Fruit fly (Drosophila melanogaster) whole organism, embryonic: ENCODE results near the gene Cp18.

Source experiments
- ATbp ChIP-seq: fragments of 200-800 bp; sonication (Bioruptor generic); optimal IDR thresholded peaks from 2 replicates; lab custom pipeline; 2017; ENCODE audit warnings: missing biosample characterization, mild to moderate bottlenecking, missing genetic modification characterization, missing genetic modification reagents
- CG11504 ChIP-seq: fragments of 200-800 bp; sonication (Bioruptor generic); optimal IDR thresholded peaks from 3 replicates; lab custom pipeline; 2019; ENCODE audit warnings: missing biosample characterization, mild to moderate bottlenecking, missing genetic modification characterization, moderate library complexity
- CG12219 ChIP-seq: fragments of 200-800 bp; sonication (Bioruptor generic); optimal IDR thresholded peaks from 3 replicates; lab custom pipeline; 2018; ENCODE audit warnings: missing biosample characterization, mild to moderate bottlenecking, missing genetic modification characterization
- CG1233 ChIP-seq: fragments of 200-800 bp; sonication (Bioruptor generic); optimal IDR thresholded peaks from 4 replicates; lab custom pipeline; 2018; ENCODE audit warnings: missing biosample characterization, mild to moderate bottlenecking, missing genetic modification characterization
- CG13296 ChIP-seq: fragments of 200-800 bp; sonication (Bioruptor generic); optimal IDR thresholded peaks from 3 replicates; lab custom pipeline; 2018; ENCODE audit warnings: missing biosample characterization, mild to moderate bottlenecking, missing genetic modification characterization
- CG15011 ChIP-seq: fragments of 200-800 bp; sonication (Bioruptor generic); optimal IDR thresholded peaks from 3 replicates; lab custom pipeline; 2018; ENCODE audit warnings: missing biosample characterization, mild to moderate bottlenecking, missing genetic modification characterization
- CG16779 ChIP-seq: fragments of 200-800 bp; sonication (Bioruptor generic); IDR thresholded peaks from 2 replicates; pipeline ENCODE4 v1.3.6; 2022; ENCODE audit warnings: missing biosample characterization, missing genetic modification characterization
- CG16813 ChIP-seq: fragments of 200-800 bp; sonication (Bioruptor generic); IDR thresholded peaks from 3 replicates; pipeline ENCODE4 v1.3.6; 2022; ENCODE audit warnings: missing biosample characterization, missing genetic modification characterization; ENCODE audit not compliant: partially characterized antibody
- CG16815 ChIP-seq: fragments of 200-800 bp; sonication (Bioruptor generic); optimal IDR thresholded peaks from 3 replicates; lab custom pipeline; 2017; ENCODE audit warnings: missing biosample characterization, mild to moderate bottlenecking, missing genetic modification characterization
- CG31441 ChIP-seq: fragments of 200-800 bp; sonication (Bioruptor generic); IDR thresholded peaks from 2 replicates; pipeline ENCODE4 v1.3.6; 2022; ENCODE audit warnings: missing biosample characterization, missing genetic modification characterization
- CG33213 ChIP-seq: fragments of 200-800 bp; sonication (Bioruptor generic); optimal IDR thresholded peaks from 3 replicates; lab custom pipeline; 2016; ENCODE audit warnings: missing biosample characterization, missing genetic modification characterization
- CG4730 ChIP-seq: fragments of 200-800 bp; sonication (Bioruptor generic); IDR thresholded peaks from 2 replicates; pipeline ENCODE4 v1.3.6; 2022; ENCODE audit warnings: missing biosample characterization, missing genetic modification characterization
- CG6765 ChIP-seq: fragments of 200-800 bp; sonication (Bioruptor generic); optimal IDR thresholded peaks from 3 replicates; lab custom pipeline; 2017; ENCODE audit warnings: missing biosample characterization, mild to moderate bottlenecking, missing genetic modification characterization
- CG6854 ChIP-seq: fragments of 200-800 bp; sonication (Bioruptor generic); optimal IDR thresholded peaks from 3 replicates; lab custom pipeline; 2017; ENCODE audit warnings: missing biosample characterization, mild to moderate bottlenecking, missing genetic modification characterization
- CG7556 ChIP-seq: fragments of 200-800 bp; sonication (Bioruptor generic); optimal IDR thresholded peaks from 2 replicates; lab custom pipeline; 2017; ENCODE audit warnings: missing biosample characterization, mild to moderate bottlenecking, missing genetic modification characterization
- CG7745 ChIP-seq: fragments of 200-800 bp; sonication (Bioruptor generic); optimal IDR thresholded peaks from 2 replicates; lab custom pipeline; 2018; ENCODE audit warnings: missing biosample characterization, mild to moderate bottlenecking, missing genetic modification characterization, moderate library complexity
- CG7786 ChIP-seq: fragments of 200-800 bp; sonication (Bioruptor generic); optimal IDR thresholded peaks from 2 replicates; lab custom pipeline; 2016; ENCODE audit warnings: missing biosample characterization, missing genetic modification characterization
- CG8478 ChIP-seq: fragments of >200 bp; optimal IDR thresholded peaks from 2 replicates; lab custom pipeline; 2018
- CTCF ChIP-seq: fragments of 200-800 bp; sonication (Bioruptor generic); optimal IDR thresholded peaks from 2 replicates; lab custom pipeline; 2017; ENCODE audit warnings: missing biosample characterization, mild to moderate bottlenecking, missing genetic modification characterization, moderate library complexity
- Chrac-16 ChIP-seq: fragments of 200-800 bp; sonication (Bioruptor generic); optimal IDR thresholded peaks from 3 replicates; lab custom pipeline; 2016; ENCODE audit warnings: missing biosample characterization, missing genetic modification characterization
- Dbx ChIP-seq: fragments of 200-800 bp; sonication (Bioruptor generic); IDR thresholded peaks from 3 replicates; pipeline ENCODE4 v1.3.6; 2022; ENCODE audit warnings: missing biosample characterization, missing genetic modification characterization
- Dll ChIP-seq: fragments of 200-800 bp; sonication (Bioruptor generic); IDR thresholded peaks from 4 replicates; pipeline ENCODE4 v1.3.6; 2022; ENCODE audit warnings: missing biosample characterization, missing genetic modification characterization; ENCODE audit not compliant: partially characterized antibody
- Drgx ChIP-seq: fragments of 200-800 bp; sonication (Bioruptor generic); IDR thresholded peaks from 2 replicates; pipeline ENCODE4 v1.3.6; 2022; ENCODE audit warnings: missing biosample characterization, missing genetic modification characterization
- Kr ChIP-seq: fragments of 200-800 bp; sonication (Bioruptor generic); optimal IDR thresholded peaks from 2 replicates; lab custom pipeline; 2017; ENCODE audit warnings: missing biosample characterization, mild to moderate bottlenecking, missing genetic modification characterization
- Med ChIP-seq: fragments of 200-800 bp; sonication (Bioruptor generic); peaks from one replicate; lab custom pipeline; 2016; ENCODE audit warnings: missing biosample characterization, missing genetic modification characterization, mild to moderate bottlenecking, inconsistent platforms, moderate library complexity
- Mes4 ChIP-seq: fragments of 200-800 bp; sonication (Bioruptor generic); optimal IDR thresholded peaks from 2 replicates; lab custom pipeline; 2016; ENCODE audit warnings: missing biosample characterization, missing genetic modification characterization
- NfI ChIP-seq: fragments of 200-800 bp; sonication (Bioruptor generic); optimal IDR thresholded peaks from 3 replicates; lab custom pipeline; 2018; ENCODE audit warnings: missing biosample characterization, mild to moderate bottlenecking, missing genetic modification characterization, moderate library complexity
- Rx ChIP-seq: fragments of 200-800 bp; sonication (Bioruptor generic); IDR thresholded peaks from 2 replicates; pipeline ENCODE4 v1.3.6; 2022; ENCODE audit warnings: missing biosample characterization, missing genetic modification characterization
- ab ChIP-seq: fragments of 200-800 bp; sonication (Bioruptor generic); optimal IDR thresholded peaks from 2 replicates; lab custom pipeline; 2016; ENCODE audit warnings: missing biosample characterization, missing genetic modification characterization
- bab2 ChIP-seq: fragments of 200-800 bp; sonication (Bioruptor generic); optimal IDR thresholded peaks from 2 replicates; lab custom pipeline; 2016; ENCODE audit warnings: missing biosample characterization, missing genetic modification characterization
- cas ChIP-seq: fragments of 200-800 bp; sonication (Bioruptor generic); IDR thresholded peaks from 2 replicates; pipeline ENCODE4 v1.3.6; 2022; ENCODE audit warnings: missing biosample characterization, missing genetic modification characterization
- cg ChIP-seq: fragments of 200-800 bp; sonication (Bioruptor generic); optimal IDR thresholded peaks from 3 replicates; lab custom pipeline; 2019; ENCODE audit warnings: missing biosample characterization, mild to moderate bottlenecking, missing genetic modification characterization, moderate library complexity
- chif ChIP-seq, 2 experiments: fragments of 200-800 bp; sonication (Bioruptor generic); optimal IDR thresholded peaks; 3 replicates each; lab custom pipeline; 2016; ENCODE audit warnings: missing biosample characterization in 2 of 2, missing genetic modification characterization in 2 of 2
- ci ChIP-seq: fragments of 200-800 bp; sonication (Bioruptor generic); IDR thresholded peaks from 3 replicates; pipeline ENCODE4 v1.3.6; 2022; ENCODE audit warnings: missing biosample characterization, missing genetic modification characterization
- ewg ChIP-seq: fragments of 200-800 bp; sonication (Bioruptor generic); optimal IDR thresholded peaks from 3 replicates; lab custom pipeline; 2017; ENCODE audit warnings: mild to moderate bottlenecking, missing biosample characterization, missing genetic modification reagents, missing genetic modification characterization
- fru ChIP-seq: fragments of >200 bp; optimal IDR thresholded peaks from 2 replicates; lab custom pipeline; 2017
- gfzf ChIP-seq: fragments of 200-800 bp; sonication (Bioruptor generic); optimal IDR thresholded peaks from 2 replicates; lab custom pipeline; 2016; ENCODE audit warnings: missing biosample characterization, mild to moderate bottlenecking, missing genetic modification characterization, moderate library complexity
- gsb ChIP-seq: fragments of 200-800 bp; sonication (Bioruptor generic); IDR thresholded peaks from 2 replicates; pipeline ENCODE4 v1.3.6; 2022; ENCODE audit warnings: missing biosample characterization, missing genetic modification characterization
- hb ChIP-seq: fragments of 200-800 bp; sonication (Bioruptor generic); IDR thresholded peaks from 3 replicates; pipeline ENCODE4 v1.3.6; 2022; ENCODE audit warnings: missing biosample characterization, missing genetic modification characterization; ENCODE audit not compliant: partially characterized antibody
- her ChIP-seq: fragments of 200-800 bp; sonication (Bioruptor generic); optimal IDR thresholded peaks from 2 replicates; lab custom pipeline; 2016; ENCODE audit warnings: missing biosample characterization, missing genetic modification characterization
- jigr1 ChIP-seq: fragments of 200-800 bp; sonication (Bioruptor generic); IDR thresholded peaks from 3 replicates; pipeline ENCODE4 v1.3.6; 2022; ENCODE audit warnings: missing biosample characterization, missing genetic modification characterization
- ken ChIP-seq: fragments of 200-800 bp; sonication (Bioruptor generic); IDR thresholded peaks from 3 replicates; pipeline ENCODE4 v1.3.6; 2022; ENCODE audit warnings: missing biosample characterization, missing genetic modification characterization
- luna ChIP-seq: fragments of 200-800 bp; sonication (Bioruptor generic); optimal IDR thresholded peaks from 2 replicates; lab custom pipeline; 2016; ENCODE audit warnings: missing biosample characterization, missing genetic modification characterization
- nmo ChIP-seq: fragments of 200-800 bp; sonication (Bioruptor generic); optimal IDR thresholded peaks from 2 replicates; lab custom pipeline; 2018; ENCODE audit warnings: missing biosample characterization, mild to moderate bottlenecking, missing genetic modification characterization, moderate library complexity
- p53 ChIP-seq: fragments of 200-800 bp; sonication (Bioruptor generic); optimal IDR thresholded peaks from 2 replicates; lab custom pipeline; 2016; ENCODE audit warnings: missing biosample characterization, missing genetic modification characterization
- pan ChIP-seq, 4 experiments: fragments of >200 bp in 3 of 4; fragments of 200-800 bp in 1 of 4; sonication (Bioruptor generic) in 1 of 4; optimal IDR thresholded peaks in 3 of 4; IDR thresholded peaks in 1 of 4; 2 replicates each; pipeline versions ENCODE4 v1.3.6 to Lab custom; 2017 to 2022; ENCODE audit warnings: missing biosample characterization in 2 of 4, missing genetic modification characterization in 2 of 4, mixed read lengths in 1 of 4
- pb ChIP-seq: fragments of 200-800 bp; sonication (Bioruptor generic); optimal IDR thresholded peaks from 3 replicates; lab custom pipeline; 2016; ENCODE audit warnings: missing biosample characterization, missing genetic modification characterization
- peb ChIP-seq: fragments of 200-800 bp; sonication (Bioruptor generic); IDR thresholded peaks from 2 replicates; pipeline ENCODE4 v1.3.6; 2022; ENCODE audit warnings: missing biosample characterization, missing genetic modification characterization
- pros ChIP-seq: fragments of 200-800 bp; sonication (Bioruptor generic); optimal IDR thresholded peaks from 3 replicates; lab custom pipeline; 2019; ENCODE audit warnings: missing biosample characterization, mild to moderate bottlenecking, missing genetic modification characterization, moderate library complexity
- sima ChIP-seq: fragments of 200-800 bp; sonication (Bioruptor generic); optimal IDR thresholded peaks from 2 replicates; lab custom pipeline; 2016; ENCODE audit warnings: missing biosample characterization, missing genetic modification characterization
- sug ChIP-seq: fragments of 200-800 bp; optimal IDR thresholded peaks from 2 replicates; lab custom pipeline; 2019; ENCODE audit warnings: missing biosample characterization, mild to moderate bottlenecking, missing genetic modification characterization, moderate library complexity
- tap ChIP-seq: fragments of 200-800 bp; optimal IDR thresholded peaks from 3 replicates; lab custom pipeline; 2019; ENCODE audit warnings: missing biosample characterization, mild to moderate bottlenecking, missing genetic modification characterization, moderate library complexity
- z ChIP-seq: fragments of 200-800 bp; sonication (Bioruptor generic); IDR thresholded peaks from 3 replicates; pipeline ENCODE4 v1.3.6; 2022; ENCODE audit warnings: missing biosample characterization, missing genetic modification characterization

The Cp18 gene

DNA sequence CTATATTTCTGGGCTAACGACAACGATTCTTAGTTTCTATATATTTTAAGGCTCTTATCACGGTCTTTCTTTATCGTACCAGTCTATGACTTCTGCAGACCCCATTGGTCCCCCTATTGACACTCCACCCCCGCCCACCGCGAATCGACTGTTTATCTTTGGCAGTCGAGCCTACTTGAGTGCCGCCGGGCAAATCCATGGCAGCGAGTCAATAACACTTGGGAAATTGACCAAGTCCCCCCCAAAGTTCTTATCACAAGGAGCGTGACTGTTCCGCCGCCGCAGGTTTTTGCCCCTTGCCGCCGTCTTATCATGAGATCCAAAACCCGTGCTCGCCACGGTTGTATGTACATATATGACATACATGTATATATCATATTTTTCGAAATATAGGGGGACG, 27.0 kb upstream of the Cp18 start (continued):
- TF ChIP-seq Drgx (GFP tag; lab: Robert Waterston, UW) = no peak
- no peak for TF ChIP-seq luna
- TF ChIP-seq p53 (GFP tag; lab: Kevin White, UChicago) = no peak
- TF ChIP-seq CG31441 = no peak
- no peak for TF ChIP-seq CG16779 (GFP tag; lab: Robert Waterston, UW)
- no peak for TF ChIP-seq CG33213
- TF ChIP-seq hb (GFP tag; lab: Robert Waterston, UW) = no peak
- TF ChIP-seq ewg (GFP tag; lab: Kevin White, UChicago) = no peak
- no peak for TF ChIP-seq CG16813 (GFP tag; lab: Robert Waterston, UW)
- no peak for TF ChIP-seq CG7556 (GFP tag; lab: Kevin White, UChicago)
- TF ChIP-seq ci (GFP tag; lab: Robert Waterston, UW) = peak; percentile 41; the same call in 1 of the 3 replicates
- TF ChIP-seq Med (GFP tag; lab: Kevin White, UChicago) = peak; percentile 79
- no peak for TF ChIP-seq CG6854 (GFP tag; lab: Kevin White, UChicago)
- TF ChIP-seq ab (GFP tag; lab: Kevin White, UChicago) = no peak
- TF ChIP-seq pan (optimal IDR thresholded peaks at IDR 0.05; lab: Kevin White, UChicago) = no peak
- TF ChIP-seq pan (GFP tag; optimal IDR thresholded peaks at IDR 0.05 in 1 of 2, IDR thresholded peaks at IDR 0.05 in 1 of 2) = peak in 1 of 2 experiments; percentile 31
- TF ChIP-seq cg = no peak
- TF ChIP-seq z (GFP tag; lab: Robert Waterston, UW) = no peak
- no peak for TF ChIP-seq pros (GFP tag; lab: Kevin White, UChicago)
- TF ChIP-seq jigr1 = no peak
- no peak for TF ChIP-seq cas (GFP tag; lab: Robert Waterston, UW)
- no peak for TF ChIP-seq Kr (GFP tag; lab: Kevin White, UChicago)
- no peak for TF ChIP-seq Rx (GFP tag; lab: Robert Waterston, UW)
- no peak for TF ChIP-seq pb (GFP tag; lab: Kevin White, UChicago)
- TF ChIP-seq fru (lab: Kevin White, UChicago) = no peak
- no peak for TF ChIP-seq gfzf (GFP tag; lab: Kevin White, UChicago)
- no peak for TF ChIP-seq CG1233 (GFP tag; lab: Kevin White, UChicago)
- TF ChIP-seq CG7786 (GFP tag; lab: Kevin White, UChicago) = no peak
- TF ChIP-seq CG4730 (GFP tag; lab: Robert Waterston, UW) = no peak
- no peak for TF ChIP-seq Dll (GFP tag; lab: Robert Waterston, UW)
- TF ChIP-seq bab2 (GFP tag; lab: Kevin White, UChicago) = no peak
- no peak for TF ChIP-seq ATbp
- TF ChIP-seq sima = no peak
- TF ChIP-seq gsb (GFP tag; lab: Robert Waterston, UW) = no peak
- 0 out of 3 replicates have a peak, but pooled peaks have one; percentile 11 for TF ChIP-seq Dbx (GFP tag; lab: Robert Waterston, UW)
- TF ChIP-seq ken (GFP tag; lab: Robert Waterston, UW) = 0 out of 3 replicates have a peak, but pooled peaks have one; percentile 31
- no peak for TF ChIP-seq Chrac-16
- peak; percentile 7 for TF ChIP-seq CG7745 (tag; lab: Kevin White, UChicago)
- TF ChIP-seq sug (tag; lab: Kevin White, UChicago) = peak; percentile 99
- TF ChIP-seq CG11504 = no peak
- TF ChIP-seq NfI (GFP tag; lab: Kevin White, UChicago) = no peak
- TF ChIP-seq tap (tag; lab: Kevin White, UChicago) = peak; percentile 1
- no peak for TF ChIP-seq CG8478 (lab: Kevin White, UChicago)
- no peak for TF ChIP-seq CG13296 (GFP tag; lab: Kevin White, UChicago)
- no peak for TF ChIP-seq peb (GFP tag; lab: Robert Waterston, UW)
- no peak for TF ChIP-seq her (GFP tag; lab: Kevin White, UChicago)
- no peak for TF ChIP-seq chif (GFP tag; optimal IDR thresholded peaks at IDR 0.05; lab: Kevin White, UChicago)
- no peak for TF ChIP-seq CG12219 (GFP tag; lab: Kevin White, UChicago)
- no peak for TF ChIP-seq CTCF (GFP tag; lab: Kevin White, UChicago)
- TF ChIP-seq CG6765 = no peak
- TF ChIP-seq Mes4 (GFP tag; lab: Kevin White, UChicago) = no peak
- TF ChIP-seq nmo = no peak
- no peak for TF ChIP-seq CG16815 (GFP tag; lab: Kevin White, UChicago)
- TF ChIP-seq CG15011 (GFP tag; lab: Kevin White, UChicago) = no peak
